Fruit fly (Drosophila melanogaster) whole organism, embryonic: Measurements from ENCODE around the gene Rpp30.

Experiments
- Abd-B ChIP-seq: fragments of 200-800 bp; sonication (Bioruptor generic); optimal IDR thresholded peaks from 2 replicates; lab custom pipeline; 2018; ENCODE audit warnings: missing biosample characterization, mild to moderate bottlenecking, missing genetic modification characterization, moderate library complexity
- Ada2b ChIP-seq: fragments of 200-800 bp; sonication (Bioruptor generic); IDR thresholded peaks from 2 replicates; pipeline ENCODE4 v1.3.6; 2022; ENCODE audit warnings: missing biosample characterization, missing genetic modification characterization
- Atf6 ChIP-seq: fragments of 200-800 bp; sonication (Bioruptor generic); IDR thresholded peaks from 2 replicates; pipeline ENCODE4 v1.3.6; 2022; ENCODE audit warnings: missing biosample characterization, missing genetic modification characterization
- B-H1 ChIP-seq: fragments of 200-800 bp; sonication (Bioruptor generic); IDR thresholded peaks from 3 replicates; pipeline ENCODE4 v1.3.6; 2022; ENCODE audit warnings: missing biosample characterization, missing genetic modification characterization
- CG11560 ChIP-seq: fragments of 200-800 bp; sonication (Bioruptor generic); IDR thresholded peaks from 3 replicates; pipeline ENCODE4 v1.3.6; 2022; ENCODE audit warnings: missing biosample characterization, missing genetic modification characterization
- CG13775 ChIP-seq: fragments of 200-800 bp; sonication (Bioruptor generic); optimal IDR thresholded peaks from 3 replicates; lab custom pipeline; 2017; ENCODE audit warnings: missing biosample characterization, mild to moderate bottlenecking, missing genetic modification characterization
- CG17359 ChIP-seq: fragments of 200-800 bp; sonication (Bioruptor generic); optimal IDR thresholded peaks from 3 replicates; lab custom pipeline; 2018; ENCODE audit warnings: missing biosample characterization, mild to moderate bottlenecking, missing genetic modification characterization, moderate library complexity
- CG2199 ChIP-seq: fragments of 200-800 bp; sonication (Bioruptor generic); IDR thresholded peaks from 3 replicates; pipeline ENCODE4 v1.3.6; 2022; ENCODE audit warnings: missing biosample characterization, missing genetic modification characterization
- CG32767 ChIP-seq: fragments of 200-800 bp; sonication (Bioruptor generic); IDR thresholded peaks from 2 replicates; pipeline ENCODE4 v1.3.6; 2022; ENCODE audit warnings: missing biosample characterization, missing genetic modification characterization
- CG3281 ChIP-seq: fragments of 200-800 bp; sonication (Bioruptor generic); optimal IDR thresholded peaks from 3 replicates; lab custom pipeline; 2017; ENCODE audit warnings: missing biosample characterization, mild to moderate bottlenecking, missing genetic modification characterization
- CG34224 ChIP-seq: fragments of 200-800 bp; sonication (Bioruptor generic); IDR thresholded peaks from 3 replicates; pipeline ENCODE4 v1.3.6; 2022; ENCODE audit warnings: missing biosample characterization, missing genetic modification characterization; ENCODE audit not compliant: partially characterized antibody
- CG34422 ChIP-seq: fragments of 200-800 bp; sonication (Bioruptor generic); IDR thresholded peaks from 3 replicates; pipeline ENCODE4 v1.3.6; 2022; ENCODE audit warnings: missing biosample characterization, missing genetic modification characterization
- CG3726 ChIP-seq: fragments of 200-800 bp; sonication (Bioruptor generic); IDR thresholded peaks from 3 replicates; pipeline ENCODE4, ENCODE4 v1.3.6; 2022; ENCODE audit warnings: missing biosample characterization, missing genetic modification characterization
- CG42726 ChIP-seq: fragments of 200-800 bp; sonication (Bioruptor generic); IDR thresholded peaks from 2 replicates; pipeline ENCODE4 v1.3.6; 2022; ENCODE audit warnings: missing biosample characterization, missing genetic modification characterization; ENCODE audit not compliant: partially characterized antibody
- CG6791 ChIP-seq: fragments of 200-800 bp; sonication (Bioruptor generic); IDR thresholded peaks from 3 replicates; pipeline ENCODE4 v1.3.6; 2022; ENCODE audit warnings: missing biosample characterization, missing genetic modification characterization; ENCODE audit not compliant: partially characterized antibody
- CG7745 ChIP-seq: fragments of 200-800 bp; sonication (Bioruptor generic); optimal IDR thresholded peaks from 2 replicates; lab custom pipeline; 2018; ENCODE audit warnings: missing biosample characterization, mild to moderate bottlenecking, missing genetic modification characterization, moderate library complexity
- CG7839 ChIP-seq: fragments of 200-800 bp; sonication (Bioruptor generic); optimal IDR thresholded peaks from 3 replicates; lab custom pipeline; 2018; ENCODE audit warnings: missing biosample characterization, mild to moderate bottlenecking, missing genetic modification characterization, moderate library complexity
- CHES-1-like ChIP-seq: fragments of 200-800 bp; sonication (Bioruptor generic); optimal IDR thresholded peaks from 2 replicates; lab custom pipeline; 2016; ENCODE audit warnings: missing biosample characterization, missing genetic modification characterization
- Fer2 ChIP-seq: fragments of 200-800 bp; sonication (Bioruptor generic); optimal IDR thresholded peaks from 2 replicates; lab custom pipeline; 2018; ENCODE audit warnings: missing biosample characterization, mild to moderate bottlenecking, missing genetic modification characterization, moderate library complexity
- NfI ChIP-seq: fragments of 200-800 bp; sonication (Bioruptor generic); optimal IDR thresholded peaks from 3 replicates; lab custom pipeline; 2018; ENCODE audit warnings: missing biosample characterization, mild to moderate bottlenecking, missing genetic modification characterization, moderate library complexity
- Oaz ChIP-seq: fragments of 200-800 bp; sonication (Bioruptor generic); IDR thresholded peaks from 2 replicates; pipeline ENCODE4 v1.3.6; 2022; ENCODE audit warnings: missing biosample characterization, missing genetic modification characterization
- Optix ChIP-seq: fragments of 200-800 bp; sonication (Bioruptor generic); IDR thresholded peaks from 3 replicates; pipeline ENCODE4 v1.3.6; 2022; ENCODE audit warnings: missing biosample characterization, missing genetic modification characterization
- PHDP ChIP-seq: fragments of 200-800 bp; sonication (Bioruptor generic); optimal IDR thresholded peaks from 3 replicates; lab custom pipeline; 2018; ENCODE audit warnings: missing biosample characterization, mild to moderate bottlenecking, missing genetic modification characterization, moderate library complexity
- Side ChIP-seq: fragments of 200-800 bp; sonication (Bioruptor generic); optimal IDR thresholded peaks from 2 replicates; lab custom pipeline; 2016; ENCODE audit warnings: missing biosample characterization, missing genetic modification characterization
- ac ChIP-seq: fragments of 200-800 bp; sonication (Bioruptor generic); optimal IDR thresholded peaks from 3 replicates; lab custom pipeline; 2017; ENCODE audit warnings: missing biosample characterization, mild to moderate bottlenecking, missing genetic modification characterization
- aop ChIP-seq: fragments of 200-800 bp; sonication (Bioruptor generic); IDR thresholded peaks from 2 replicates; pipeline ENCODE4 v1.3.6; 2022; ENCODE audit warnings: missing biosample characterization, missing genetic modification characterization
- bcd ChIP-seq: fragments of 200-800 bp; sonication (Bioruptor generic); optimal IDR thresholded peaks from 2 replicates; lab custom pipeline; 2017; ENCODE audit warnings: missing biosample characterization, mild to moderate bottlenecking, missing genetic modification characterization
- dm ChIP-seq: fragments of 200-800 bp; sonication (Bioruptor generic); optimal IDR thresholded peaks from 3 replicates; lab custom pipeline; 2016; ENCODE audit warnings: missing biosample characterization, missing genetic modification characterization
- fd96Cb ChIP-seq: fragments of 200-800 bp; sonication (Bioruptor generic); optimal IDR thresholded peaks from 2 replicates; lab custom pipeline; 2018; ENCODE audit warnings: missing biosample characterization, mild to moderate bottlenecking, missing genetic modification characterization, moderate library complexity
- gcm ChIP-seq: fragments of 200-800 bp; sonication (Bioruptor generic); optimal IDR thresholded peaks from 2 replicates; lab custom pipeline; 2019; ENCODE audit warnings: missing biosample characterization, mild to moderate bottlenecking, missing genetic modification characterization, moderate library complexity
- lab ChIP-seq: fragments of 200-800 bp; sonication (Bioruptor generic); optimal IDR thresholded peaks from 3 replicates; lab custom pipeline; 2017; ENCODE audit warnings: missing biosample characterization, missing genetic modification characterization, mild to moderate bottlenecking, moderate library complexity, missing genetic modification reagents
- lmd ChIP-seq: fragments of 200-800 bp; sonication (Bioruptor generic); IDR thresholded peaks from 2 replicates; pipeline ENCODE4 v1.3.6; 2022; ENCODE audit warnings: missing biosample characterization, missing genetic modification characterization
- oc ChIP-seq: fragments of 200-800 bp; sonication (Bioruptor generic); optimal IDR thresholded peaks from 2 replicates; lab custom pipeline; 2018; ENCODE audit warnings: missing biosample characterization, mild to moderate bottlenecking, missing genetic modification characterization, moderate library complexity
- onecut ChIP-seq: fragments of 200-800 bp; sonication (Bioruptor generic); IDR thresholded peaks from 2 replicates; pipeline ENCODE4 v1.3.6; 2022; ENCODE audit warnings: missing biosample characterization, missing genetic modification characterization
- org-1 ChIP-seq: fragments of 200-800 bp; sonication (Bioruptor generic); optimal IDR thresholded peaks from 2 replicates; lab custom pipeline; 2017; ENCODE audit warnings: missing biosample characterization, missing genetic modification characterization
- pb ChIP-seq: fragments of 200-800 bp; sonication (Bioruptor generic); optimal IDR thresholded peaks from 3 replicates; lab custom pipeline; 2016; ENCODE audit warnings: missing biosample characterization, missing genetic modification characterization
- schlank ChIP-seq: fragments of 200-800 bp; sonication (Bioruptor generic); optimal IDR thresholded peaks from 2 replicates; lab custom pipeline; 2018; ENCODE audit warnings: missing biosample characterization, mild to moderate bottlenecking, missing genetic modification characterization
- slou ChIP-seq: fragments of 200-800 bp; sonication (Bioruptor generic); optimal IDR thresholded peaks from 3 replicates; lab custom pipeline; 2016; ENCODE audit warnings: missing biosample characterization, missing genetic modification characterization
- sug ChIP-seq: fragments of 200-800 bp; optimal IDR thresholded peaks from 2 replicates; lab custom pipeline; 2019; ENCODE audit warnings: missing biosample characterization, mild to moderate bottlenecking, missing genetic modification characterization, moderate library complexity
- tio ChIP-seq: fragments of 200-800 bp; sonication (Bioruptor generic); optimal IDR thresholded peaks from 2 replicates; lab custom pipeline; 2017; ENCODE audit warnings: missing biosample characterization, missing genetic modification characterization, inconsistent platforms
- zfh1 ChIP-seq: fragments of 200-800 bp; sonication (Bioruptor generic); IDR thresholded peaks from 3 replicates; pipeline ENCODE4 v1.3.6; 2022; ENCODE audit warnings: missing biosample characterization, missing genetic modification characterization

Gene Rpp30

dm6 chr2L:249048-249825 lies 2.9 kb downstream of the Rpp30 start (continued):
- TF ChIP-seq org-1 (GFP tag; lab: Kevin White, UChicago) (no peak), CG3281 (GFP tag; lab: Kevin White, UChicago) (no peak), CG34224 (GFP tag; lab: Robert Waterston, UW) (peak; percentile 61), Atf6 (peak; percentile 15; the same call in 1 of the 2 replicates), CG17359 (tag; lab: Kevin White, UChicago) (peak; percentile 34), Side (GFP tag; lab: Kevin White, UChicago) (no peak), sug (no peak), tio (GFP tag; lab: Kevin White, UChicago) (peak; percentile 13), oc (tag; lab: Kevin White, UChicago) (no peak), B-H1 (GFP tag; lab: Robert Waterston, UW) (no peak), CG2199 (GFP tag; lab: Robert Waterston, UW) (peak; percentile 82), schlank (tag; lab: Kevin White, UChicago) (no peak), Abd-B (GFP tag; lab: Kevin White, UChicago) (no peak), CG7839 (tag; lab: Kevin White, UChicago) (no peak), slou (no peak), lab (GFP tag; lab: Kevin White, UChicago) (no peak), pb (GFP tag; lab: Kevin White, UChicago) (no peak), CG34422 (GFP tag; lab: Robert Waterston, UW) (no peak; the same call in 2 of the 3 replicates), CG42726 (no peak), onecut (GFP tag; lab: Robert Waterston, UW) (no peak), gcm (GFP tag; lab: Kevin White, UChicago) (peak; percentile 54), CG11560 (tag; lab: Robert Waterston, UW) (no peak), lmd (GFP tag; lab: Robert Waterston, UW) (no peak), fd96Cb (tag; lab: Kevin White, UChicago) (no peak), NfI (GFP tag; lab: Kevin White, UChicago) (no peak), aop (GFP tag; lab: Robert Waterston, UW) (no peak), Oaz (no peak), CG6791 (no peak), bcd (no peak), CG32767 (GFP tag; lab: Robert Waterston, UW) (no peak; the same call in 1 of the 2 replicates), CG7745 (tag; lab: Kevin White, UChicago) (no peak), zfh1 (GFP tag; lab: Robert Waterston, UW) (0 out of 3 replicates have a peak, but pooled peaks have one; percentile 4), Fer2 (tag; lab: Kevin White, UChicago) (no peak), dm (GFP tag; lab: Kevin White, UChicago) (no peak), Ada2b (no peak), PHDP (tag; lab: Kevin White, UChicago) (no peak), CG3726 (GFP tag; lab: Robert Waterston, UW) (no peak), CG13775 (no peak), CHES-1-like (GFP tag; lab: Kevin White, UChicago) (peak; percentile 26), ac (GFP tag; lab: Kevin White, UChicago) (no peak), Optix (GFP tag; lab: Robert Waterston, UW) (no peak)
